Worm (Caenorhabditis elegans): Measurements from ENCODE around the gene nhr-136.

nhr-136 gene

ce11 chrV:12140625-12141024, 33.7 kb downstream of the nhr-136 start, which contains the start of gene C27A7.3:
C27A7.3 (plus strand) TSS chrV:12140925.
- no peak for TF ChIP-seq egl-27 (tag; optimal IDR thresholded peaks at IDR 0.05)
- TF ChIP-seq aly-2 (tag; optimal IDR thresholded peaks at IDR 0.05) = no peak
- TF ChIP-seq nhr-10 (tag; optimal IDR thresholded peaks at IDR 0.05) = no peak
- TF ChIP-seq lin-13 (GFP tag; optimal IDR thresholded peaks at IDR 0.05) = no peak
- no peak for TF ChIP-seq duxl-1 (tag; optimal IDR thresholded peaks at IDR 0.05; ENCODE audit: poor library complexity)
- TF ChIP-seq daf-19 (GFP tag; conservative IDR thresholded peaks at IDR 0.05) = no peak

ce11 chrV:12150607-12151006, 43.7 kb downstream of the nhr-136 start, which contains the start of gene che-11:
che-11 (minus strand) TSS chrV:12150707.
- TF ChIP-seq Y105C5A.15 (GFP tag; IDR thresholded peaks at IDR 0.05) (no peak), D1046.2 (GFP tag; IDR thresholded peaks at IDR 0.05) (no peak), lin-1 (GFP tag; IDR thresholded peaks at IDR 0.05) (no peak), lin-13 (GFP tag; optimal IDR thresholded peaks at IDR 0.05) (no peak), mdl-1 (tag; optimal IDR thresholded peaks at IDR 0.05) (no peak), vab-7 (GFP tag; IDR thresholded peaks at IDR 0.05) (no peak), pha-4 (GFP tag; IDR thresholded peaks at IDR 0.05) (no peak), pha-4 (tag; optimal IDR thresholded peaks at IDR 0.05) (no peak), spr-1 (tag; optimal IDR thresholded peaks at IDR 0.05) (no peak), madf-5 (GFP tag; IDR thresholded peaks at IDR 0.05) (no peak), lsy-2 (tag; optimal IDR thresholded peaks at IDR 0.05) (no peak), nhr-77 (tag; optimal IDR thresholded peaks at IDR 0.05) (no peak), lin-38 (GFP tag; IDR thresholded peaks at IDR 0.05) (no peak), nhr-11 (tag; optimal IDR thresholded peaks at IDR 0.05) (no peak), nhr-10 (tag; optimal IDR thresholded peaks at IDR 0.05) (no peak), ZK546.5 (tag; optimal IDR thresholded peaks at IDR 0.05) (no peak), nhr-48 (tag; optimal IDR thresholded peaks at IDR 0.05) (no peak), R02D3.7 (tag; optimal IDR thresholded peaks at IDR 0.05) (no peak)

ce11 chrV:12152857-12153256, 45.9 kb downstream of the nhr-136 start, which contains the start of gene C27A7.8:
C27A7.8 (plus strand) TSS chrV:12153157.
- TF ChIP-seq ceh-28 (tag; optimal IDR thresholded peaks at IDR 0.05) (no peak), F26F4.8 (GFP tag; conservative IDR thresholded peaks at IDR 0.05) (no peak), tag-97 (GFP tag; IDR thresholded peaks at IDR 0.05) (no peak), lin-29 (GFP tag; IDR thresholded peaks at IDR 0.05) (no peak), saeg-2 (GFP tag; IDR thresholded peaks at IDR 0.05) (no peak), egl-27 (tag; optimal IDR thresholded peaks at IDR 0.05) (no peak), dmd-6 (GFP tag; IDR thresholded peaks at IDR 0.05) (no peak), lin-15B (tag; optimal IDR thresholded peaks at IDR 0.05) (no peak), daf-8 (GFP tag; IDR thresholded peaks at IDR 0.05) (no peak), hif-1 (tag; optimal IDR thresholded peaks at IDR 0.05) (no peak), F37D6.2 (tag; optimal IDR thresholded peaks at IDR 0.05) (no peak), attf-4 (tag; optimal IDR thresholded peaks at IDR 0.05) (no peak), mxl-3 (GFP tag; optimal IDR thresholded peaks at IDR 0.05) (no peak), skn-1 (tag; optimal IDR thresholded peaks at IDR 0.05) (no peak)

- TF ChIP-seq set-16 (GFP tag; IDR thresholded peaks at IDR 0.05) = no peak
- TF ChIP-seq unc-62 (GFP tag; optimal IDR thresholded peaks at IDR 0.05 in 1 of 2) = peak in 1 of 2 experiments; percentile 91
- no peak for TF ChIP-seq unc-62 (tag; optimal IDR thresholded peaks at IDR 0.05)
- no peak for TF ChIP-seq madf-9 (GFP tag; conservative IDR thresholded peaks at IDR 0.05)
- no peak for TF ChIP-seq daf-19 (GFP tag; conservative IDR thresholded peaks at IDR 0.05)
- no peak for TF ChIP-seq zfp-2 (tag; optimal IDR thresholded peaks at IDR 0.05)
Measured at ce11 chrV:12153784-12154183, 46.8 kb downstream of the nhr-136 start.
